Worm (Caenorhabditis elegans) whole organism, young adult: ENCODE measurements around the gene R05G9.1.

Source experiments
- B0019.2 ChIP-seq: fragments of 200-800 bp; sonication (Bioruptor generic); conservative IDR thresholded peaks from 2 replicates; pipeline ENCODE4 v1.3.6; 2022; ENCODE audit warnings: missing genetic modification reagents, missing genetic modification characterization, missing compliant biosample characterization
- B0261.1 ChIP-seq: sonication (generic microtip); optimal IDR thresholded peaks from 2 replicates; lab custom pipeline; 2016; ENCODE audit warnings: mild to moderate bottlenecking, missing genetic modification characterization, moderate library complexity, missing compliant biosample characterization
- C17E4.6 ChIP-seq: fragments of 200-800 bp; sonication (Bioruptor generic); IDR thresholded peaks from 2 replicates; pipeline ENCODE4 v1.3.6; 2022; ENCODE audit warnings: missing genetic modification reagents, missing genetic modification characterization, missing compliant biosample characterization
- F23B12.7 ChIP-seq: sonication (generic microtip); optimal IDR thresholded peaks from 2 replicates; lab custom pipeline; 2017; ENCODE audit warnings: missing genetic modification characterization, mild to moderate bottlenecking, missing compliant biosample characterization, antibody characterized with exemption, moderate library complexity; ENCODE audit not compliant: insufficient read depth
- F37B4.10 ChIP-seq: fragments of 200-800 bp; sonication (Bioruptor generic); IDR thresholded peaks from 2 replicates; pipeline ENCODE4 v1.3.6; 2022; ENCODE audit warnings: missing genetic modification characterization, missing compliant biosample characterization
- F39B2.1 ChIP-seq: fragments of 200-800 bp; sonication (Bioruptor generic); IDR thresholded peaks from 2 replicates; pipeline ENCODE4 v1.3.6; 2022; ENCODE audit warnings: missing genetic modification reagents, missing genetic modification characterization, missing compliant biosample characterization
- F49E8.2 ChIP-seq: sonication (generic microtip); optimal IDR thresholded peaks from 3 replicates; lab custom pipeline; 2017; ENCODE audit warnings: missing genetic modification characterization, mild to moderate bottlenecking, missing compliant biosample characterization, antibody characterized with exemption, moderate library complexity; ENCODE audit not compliant: insufficient read depth
- F52B5.7 ChIP-seq: sonication (generic microtip); optimal IDR thresholded peaks from 2 replicates; lab custom pipeline; 2016; ENCODE audit warnings: mild to moderate bottlenecking, missing genetic modification characterization, missing compliant biosample characterization
- K12H6.12 ChIP-seq: fragments of 200-800 bp; sonication (Bioruptor generic); optimal IDR thresholded peaks from 2 replicates; lab custom pipeline; 2018; ENCODE audit warnings: mild to moderate bottlenecking, missing genetic modification characterization, missing compliant biosample characterization
- Y53F4B.3 ChIP-seq: fragments of 200-800 bp; sonication (Bioruptor generic); IDR thresholded peaks from 2 replicates; pipeline ENCODE4 v1.3.6; 2022; ENCODE audit warnings: missing genetic modification reagents, missing genetic modification characterization, missing compliant biosample characterization
- Y53G8AR.9 ChIP-seq: fragments of 200-800 bp; sonication (Bioruptor generic); conservative IDR thresholded peaks from 2 replicates; pipeline ENCODE4 v1.3.6; 2022; ENCODE audit warnings: missing genetic modification reagents, missing genetic modification characterization, missing compliant biosample characterization
- ama-1 ChIP-seq, 3 experiments: fragments of 150-350 bp in 1 of 3; sonication (generic microtip) in 2 of 3; optimal IDR thresholded peaks; 2 replicates each; lab custom pipeline; 2014 to 2018; ENCODE audit warnings: missing biosample characterization in 2 of 3, missing genetic modification characterization in 2 of 3, missing genetic modification reagents in 2 of 3
- attf-5 ChIP-seq: fragments of 200-800 bp; sonication (Bioruptor generic); optimal IDR thresholded peaks from 2 replicates; lab custom pipeline; 2018; ENCODE audit warnings: mild to moderate bottlenecking, missing genetic modification characterization, missing compliant biosample characterization
- bed-2 ChIP-seq: fragments of 200-800 bp; sonication (Bioruptor generic); IDR thresholded peaks from 2 replicates; pipeline ENCODE4 v1.3.6; 2022; ENCODE audit warnings: missing genetic modification reagents, missing genetic modification characterization, missing compliant biosample characterization
- ccch-3 ChIP-seq: fragments of 200-800 bp; sonication (Bioruptor generic); optimal IDR thresholded peaks from 2 replicates; lab custom pipeline; 2018; ENCODE audit warnings: mild to moderate bottlenecking, missing genetic modification characterization, missing compliant biosample characterization
- cebp-2 ChIP-seq: fragments of 200-800 bp; sonication (Bioruptor generic); IDR thresholded peaks from 2 replicates; pipeline ENCODE4 v1.3.6; 2022; ENCODE audit warnings: missing genetic modification characterization, missing compliant biosample characterization
- ceh-58 ChIP-seq: fragments of 200-800 bp; sonication (Bioruptor generic); IDR thresholded peaks from 2 replicates; pipeline ENCODE4 v1.3.6; 2022; ENCODE audit warnings: missing genetic modification characterization, missing compliant biosample characterization
- chd-7 ChIP-seq: sonication (generic microtip); optimal IDR thresholded peaks from 2 replicates; lab custom pipeline; 2016; ENCODE audit warnings: mild to moderate bottlenecking, missing genetic modification characterization, moderate library complexity, missing compliant biosample characterization
- die-1 ChIP-seq: sonication (generic microtip); optimal IDR thresholded peaks from 2 replicates; lab custom pipeline; 2016; ENCODE audit warnings: missing genotype, mild to moderate bottlenecking, missing genetic modification characterization, missing compliant biosample characterization
- hlh-12 ChIP-seq: sonication (generic microtip); optimal IDR thresholded peaks from 2 replicates; lab custom pipeline; 2016; ENCODE audit warnings: missing genetic modification characterization, missing compliant biosample characterization
- hmg-1.2 ChIP-seq: fragments of 200-800 bp; sonication (Bioruptor generic); IDR thresholded peaks from 2 replicates; pipeline ENCODE4 v1.3.6; 2022; ENCODE audit warnings: missing genetic modification reagents, missing genetic modification characterization, missing compliant biosample characterization
- hrde-1 ChIP-seq: sonication (generic microtip); optimal IDR thresholded peaks from 2 replicates; lab custom pipeline; 2016; ENCODE audit warnings: missing genetic modification characterization, mild to moderate bottlenecking, missing compliant biosample characterization, moderate library complexity, missing genotype, missing genetic modification reagents, borderline replicate concordance
- let-526 ChIP-seq: fragments of 200-800 bp; sonication (Bioruptor generic); IDR thresholded peaks from 2 replicates; pipeline ENCODE4 v1.3.6; 2022; ENCODE audit warnings: missing genetic modification reagents, missing genetic modification characterization, missing compliant biosample characterization
- lin-54 ChIP-seq: fragments of 200-800 bp; sonication (Bioruptor generic); optimal IDR thresholded peaks from 2 replicates; lab custom pipeline; 2018; ENCODE audit warnings: mild to moderate bottlenecking, missing genetic modification characterization, missing compliant biosample characterization
- lir-1 ChIP-seq: fragments of 200-800 bp; sonication (Bioruptor generic); conservative IDR thresholded peaks from 2 replicates; pipeline ENCODE4 v1.3.6; 2022; ENCODE audit warnings: missing genetic modification reagents, missing genetic modification characterization, missing compliant biosample characterization
- lsy-27 ChIP-seq: sonication (generic microtip); optimal IDR thresholded peaks from 2 replicates; lab custom pipeline; 2017; ENCODE audit warnings: missing genetic modification characterization, mild to moderate bottlenecking, missing compliant biosample characterization, antibody characterized with exemption, missing genotype, borderline replicate concordance; ENCODE audit not compliant: insufficient read depth
- madf-3 ChIP-seq: fragments of 200-800 bp; sonication (Bioruptor generic); IDR thresholded peaks from 2 replicates; pipeline ENCODE4 v1.3.6; 2022; ENCODE audit warnings: missing genetic modification reagents, missing genetic modification characterization, missing compliant biosample characterization
- mcd-1 ChIP-seq: fragments of 200-800 bp; sonication (Bioruptor generic); IDR thresholded peaks from 2 replicates; pipeline ENCODE4 v1.3.6; 2022; ENCODE audit warnings: missing genetic modification reagents, missing genetic modification characterization, missing compliant biosample characterization
- mes-4 ChIP-seq: sonication (generic microtip); optimal IDR thresholded peaks from 2 replicates; lab custom pipeline; 2016; ENCODE audit warnings: missing genotype, missing genetic modification characterization, missing compliant biosample characterization
- sdz-38 ChIP-seq: sonication (generic microtip); optimal IDR thresholded peaks from 2 replicates; lab custom pipeline; 2016; ENCODE audit warnings: missing genotype, missing genetic modification characterization, missing compliant biosample characterization
- somi-1 ChIP-seq: fragments of 200-800 bp; sonication (Bioruptor generic); optimal IDR thresholded peaks from 2 replicates; lab custom pipeline; 2018; ENCODE audit warnings: mild to moderate bottlenecking, missing genetic modification characterization, missing compliant biosample characterization
- tbp1 ChIP-seq: fragments of 200-800 bp; sonication (Bioruptor generic); optimal IDR thresholded peaks from 2 replicates; lab custom pipeline; 2018; ENCODE audit warnings: mild to moderate bottlenecking, missing genetic modification characterization, missing compliant biosample characterization
- tlf-1 ChIP-seq: fragments of 200-800 bp; sonication (Bioruptor generic); optimal IDR thresholded peaks from 2 replicates; lab custom pipeline; 2018; ENCODE audit warnings: mild to moderate bottlenecking, missing genetic modification characterization, missing compliant biosample characterization
- xnd-1 ChIP-seq: sonication (generic microtip); optimal IDR thresholded peaks from 2 replicates; lab custom pipeline; 2016; ENCODE audit warnings: missing genotype, missing genetic modification reagents, missing genetic modification characterization, missing compliant biosample characterization
- ztf-25 ChIP-seq: fragments of 200-800 bp; sonication (Bioruptor generic); IDR thresholded peaks from 2 replicates; pipeline ENCODE4 v1.3.6; 2022; ENCODE audit warnings: missing genetic modification reagents, missing genetic modification characterization, missing compliant biosample characterization
- ztf-26 ChIP-seq: sonication (generic microtip); optimal IDR thresholded peaks from 2 replicates; lab custom pipeline; 2017; ENCODE audit warnings: missing genetic modification characterization, missing compliant biosample characterization
- ztf-6 ChIP-seq: fragments of 200-800 bp; sonication (Bioruptor generic); IDR thresholded peaks from 2 replicates; pipeline ENCODE4 v1.3.6; 2022; ENCODE audit warnings: missing genetic modification reagents, missing genetic modification characterization, missing compliant biosample characterization

The R05G9.1 gene

DNA sequence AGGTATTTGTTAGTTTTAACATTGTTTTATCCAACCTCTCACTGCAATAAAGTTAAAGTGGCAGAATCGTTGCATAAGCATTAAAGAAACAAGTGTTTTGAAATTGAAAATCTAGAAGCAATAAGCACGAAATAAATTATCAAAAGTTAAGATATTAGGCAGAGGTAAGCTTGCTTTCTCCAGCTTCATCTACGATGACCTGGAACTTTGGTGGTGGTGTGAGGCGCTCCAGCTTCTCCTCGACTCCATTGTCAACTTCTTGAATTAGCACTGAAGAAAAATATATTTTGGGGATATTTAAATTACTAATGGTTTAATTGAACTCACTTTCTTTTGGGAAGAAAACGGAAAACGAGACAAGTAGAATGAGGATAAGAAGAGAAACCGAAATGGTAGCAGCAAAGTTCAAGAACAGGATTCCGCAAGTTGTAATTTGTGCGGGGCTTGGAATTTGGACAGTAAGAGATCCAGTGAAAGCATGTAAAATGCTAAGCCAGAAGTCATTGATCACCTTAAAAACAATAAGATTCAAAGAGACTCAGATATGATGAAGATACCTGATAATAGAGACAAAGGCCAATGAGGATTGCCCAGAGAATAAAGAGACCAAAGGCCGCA, 9.2 kb upstream of the R05G9.1 start (continued):
- TF ChIP-seq ama-1 (optimal IDR thresholded peaks at IDR 0.05; lab: Kevin White, UChicago), result no peak
- peak in 1 of 2 experiments; percentile 6 for TF ChIP-seq ama-1 (GFP tag; optimal IDR thresholded peaks at IDR 0.05; lab: Kevin White, UChicago)
- 0 out of 2 replicates have a peak, but pooled peaks have one; percentile 1 for TF ChIP-seq madf-3 (GFP tag; lab: Robert Waterston, UW)
- TF ChIP-seq cebp-2 (GFP tag; lab: Robert Waterston, UW), result no peak
- TF ChIP-seq hrde-1 (tag; lab: Kevin White, UChicago), result peak; percentile 28
- TF ChIP-seq chd-7 (tag; lab: Kevin White, UChicago), result no peak
- TF ChIP-seq K12H6.12 (tag; lab: Kevin White, UChicago), result no peak
- TF ChIP-seq mes-4 (tag; lab: Kevin White, UChicago), result no peak

DNA sequence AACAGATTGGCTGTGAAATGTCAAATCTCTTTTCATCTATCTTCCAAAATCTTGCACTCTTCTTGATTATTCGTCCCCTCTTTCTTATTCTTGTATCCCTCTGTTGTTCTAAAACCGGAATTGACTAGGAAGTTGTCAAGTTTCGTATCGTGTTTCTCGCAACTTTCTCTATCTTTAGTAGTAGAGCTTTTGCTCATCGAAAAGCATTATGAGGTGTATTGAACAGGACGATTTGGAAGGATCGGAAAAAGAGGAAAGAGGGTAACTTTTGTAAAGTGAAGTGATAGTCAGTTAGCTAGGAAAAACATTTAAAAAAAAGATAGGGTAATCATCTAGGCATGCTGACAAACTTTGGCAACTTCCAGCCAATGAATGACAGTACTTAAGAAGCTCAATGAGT, 6.5 kb upstream of the R05G9.1 start:
- TF ChIP-seq die-1 (tag; lab: Kevin White, UChicago) (no peak), bed-2 (GFP tag; lab: Robert Waterston, UW) (no peak)

DNA sequence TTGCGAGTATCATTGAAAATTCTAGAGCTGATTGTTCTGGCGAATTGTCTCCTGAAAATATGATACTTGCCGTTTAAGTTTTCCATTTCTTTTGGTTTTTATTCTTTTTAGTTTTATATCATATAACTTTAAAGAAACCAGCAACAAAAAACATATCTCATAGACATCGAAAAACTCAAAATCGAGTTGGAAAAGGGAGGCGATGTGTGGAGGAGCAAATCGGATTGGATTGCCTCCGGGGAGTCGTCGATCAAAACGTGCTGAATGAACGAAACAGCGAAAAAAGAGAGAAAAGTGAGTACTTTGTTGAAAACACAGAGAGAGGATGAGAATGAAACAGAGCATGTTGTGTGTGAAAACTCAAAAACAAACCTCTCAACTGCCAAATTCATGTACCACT, 5.8 kb upstream of the R05G9.1 start:
- TF ChIP-seq somi-1 (no peak), hmg-1.2 (GFP tag; lab: Robert Waterston, UW) (no peak), ztf-26 (tag; lab: Kevin White, UChicago) (no peak), C17E4.6 (GFP tag; lab: Robert Waterston, UW) (no peak), Y53F4B.3 (no peak), ztf-6 (no peak), F52B5.7 (tag; lab: Kevin White, UChicago) (no peak), K12H6.12 (tag; lab: Kevin White, UChicago) (no peak), B0019.2 (GFP tag; lab: Robert Waterston, UW) (no peak), sdz-38 (tag; lab: Kevin White, UChicago) (no peak), Y53G8AR.9 (no peak), ztf-25 (GFP tag; lab: Robert Waterston, UW) (no peak), tlf-1 (GFP tag; lab: Kevin White, UChicago) (no peak), attf-5 (GFP tag; lab: Kevin White, UChicago) (no peak), lir-1 (no peak)

DNA sequence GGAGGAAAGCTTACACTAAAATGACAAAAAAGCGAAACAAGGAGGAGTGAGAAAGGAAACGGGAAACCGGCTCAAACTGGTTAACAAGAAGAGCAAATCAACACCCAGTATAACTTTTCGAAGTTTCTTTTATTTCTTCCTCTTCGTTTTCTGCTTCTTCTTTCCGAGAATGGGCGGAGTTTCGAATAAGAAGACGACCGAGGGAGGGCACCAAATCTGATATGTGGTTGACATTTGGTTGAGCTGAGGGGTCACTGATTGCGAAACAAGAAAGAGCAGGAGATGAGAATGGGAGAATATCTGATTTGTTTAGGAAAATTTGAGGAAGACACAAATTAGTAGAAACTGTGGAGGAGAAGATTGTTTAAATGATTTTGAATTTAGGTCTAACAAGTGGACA, 4.4 kb upstream of the R05G9.1 start:
- no peak for TF ChIP-seq ceh-58 (GFP tag; lab: Robert Waterston, UW)
- no peak for TF ChIP-seq lsy-27 (tag; lab: Kevin White, UChicago)
- TF ChIP-seq F52B5.7 (tag; lab: Kevin White, UChicago), result no peak
- no peak for TF ChIP-seq F23B12.7
- TF ChIP-seq F49E8.2 (tag; lab: Kevin White, UChicago), result no peak
- no peak for TF ChIP-seq tbp1 (GFP tag; lab: Kevin White, UChicago)
- no peak for TF ChIP-seq xnd-1
- TF ChIP-seq B0261.1 (tag; lab: Kevin White, UChicago), result no peak
- no peak for TF ChIP-seq sdz-38 (tag; lab: Kevin White, UChicago)
- TF ChIP-seq ztf-6, result no peak
- TF ChIP-seq mcd-1, result no peak
- no peak for TF ChIP-seq chd-7 (tag; lab: Kevin White, UChicago)
- TF ChIP-seq, all 124 proteins: peak for 0

DNA sequence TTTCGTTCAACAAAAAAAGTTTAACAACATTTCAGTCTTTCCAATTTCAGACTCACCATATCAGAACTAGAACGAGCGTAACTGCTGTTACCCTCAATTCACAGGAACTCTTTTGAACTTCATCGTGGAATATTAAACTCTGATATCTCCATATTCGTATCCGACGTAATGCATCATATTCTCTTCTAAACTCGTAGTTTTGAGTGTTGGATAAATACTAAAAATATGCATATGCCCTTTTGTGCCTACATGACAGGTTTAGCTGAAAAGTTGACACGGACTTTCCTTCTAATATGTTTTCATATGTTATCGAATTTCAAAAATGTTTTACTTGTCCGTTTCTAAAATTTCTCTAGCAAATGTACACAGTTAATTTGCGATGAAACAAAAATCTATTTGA, 3.9 kb upstream of the R05G9.1 start, which contains the start of gene twk-49:
TSS of gene twk-49 (minus strand) at position 101 of the 400 bp plus-strand sequence.
- TF ChIP-seq ccch-3 (GFP tag; lab: Kevin White, UChicago) (no peak), F39B2.1 (no peak), let-526 (GFP tag; lab: Robert Waterston, UW) (no peak), lin-54 (GFP tag; lab: Kevin White, UChicago) (no peak), F37B4.10 (GFP tag; lab: Robert Waterston, UW) (no peak), hlh-12 (tag; lab: Kevin White, UChicago) (no peak)
- TF ChIP-seq, all 124 proteins: peak for 0
